Fruit fly (Drosophila melanogaster) whole organism, wandering third instar larva: Measurements from ENCODE around the gene Tim17b1.

Experiments used
- Abd-B ChIP-seq: fragments of >200 bp; optimal IDR thresholded peaks from 2 replicates; lab custom pipeline; 2017; ENCODE audit warnings: missing biosample characterization, missing genetic modification characterization
- CG32264 ChIP-seq: fragments of 200-800 bp; sonication (Bioruptor generic); optimal IDR thresholded peaks from 2 replicates; lab custom pipeline; 2016; ENCODE audit warnings: missing biosample characterization, missing genetic modification characterization
- CG9705 ChIP-seq: fragments of 200-800 bp; sonication (Bioruptor generic); optimal IDR thresholded peaks from 2 replicates; lab custom pipeline; 2018; ENCODE audit warnings: missing biosample characterization, mild to moderate bottlenecking, missing genetic modification characterization
- CrebA ChIP-seq: fragments of 200-800 bp; sonication (Bioruptor generic); optimal IDR thresholded peaks from 2 replicates; lab custom pipeline; 2016; ENCODE audit warnings: missing biosample characterization, mild to moderate bottlenecking, missing genetic modification characterization, borderline replicate concordance
- Dfd ChIP-seq: fragments of >200 bp; optimal IDR thresholded peaks from 2 replicates; lab custom pipeline; 2017; ENCODE audit warnings: missing biosample characterization, missing genetic modification characterization
- Dif ChIP-seq: fragments of 200-275, 200-300 bp; sonication (Bioruptor generic); optimal IDR thresholded peaks from 2 replicates; lab custom pipeline; 2018; ENCODE audit warnings: missing biosample characterization, missing genetic modification characterization; ENCODE audit not compliant: partially characterized antibody
- GATAd ChIP-seq: sonication (Bioruptor generic); optimal IDR thresholded peaks from 2 replicates; lab custom pipeline; 2016; ENCODE audit warnings: missing biosample characterization, missing genetic modification characterization
- HLH106 ChIP-seq: fragments of 200-800 bp; optimal IDR thresholded peaks from 3 replicates; lab custom pipeline; 2019; ENCODE audit warnings: missing biosample characterization, mild to moderate bottlenecking, missing genetic modification characterization, moderate library complexity
- Hnf4 ChIP-seq: fragments of 200-800 bp; sonication (Bioruptor generic); optimal IDR thresholded peaks from 2 replicates; lab custom pipeline; 2016; ENCODE audit warnings: missing biosample characterization, mild to moderate bottlenecking, missing genetic modification characterization
- Hr78 ChIP-seq: fragments of >200 bp; optimal IDR thresholded peaks from 2 replicates; lab custom pipeline; 2017; ENCODE audit warnings: missing biosample characterization, missing genetic modification characterization
- Hr83 ChIP-seq: fragments of 200-300 bp; sonication (Bioruptor generic); optimal IDR thresholded peaks from 2 replicates; lab custom pipeline; 2016; ENCODE audit warnings: missing biosample characterization, mild to moderate bottlenecking, missing genetic modification characterization, moderate library complexity; ENCODE audit not compliant: poor library complexity, severe bottlenecking
- Jra ChIP-seq: sonication (Bioruptor generic); optimal IDR thresholded peaks from 2 replicates; lab custom pipeline; 2016; ENCODE audit warnings: missing biosample characterization, missing genetic modification characterization
- Mio ChIP-seq: sonication (Bioruptor generic); optimal IDR thresholded peaks from 2 replicates; lab custom pipeline; 2016; ENCODE audit warnings: missing biosample characterization, missing genetic modification characterization
- Myc ChIP-seq: fragments of >200 bp; optimal IDR thresholded peaks from 2 replicates; lab custom pipeline; 2017
- N ChIP-seq: fragments of >200 bp; optimal IDR thresholded peaks from 2 replicates; lab custom pipeline; 2018; ENCODE audit warnings: missing biosample characterization, missing external identifiers, missing genetic modification characterization
- OdsH ChIP-seq: fragments of 200-800 bp; sonication (Bioruptor generic); optimal IDR thresholded peaks from 2 replicates; lab custom pipeline; 2016; ENCODE audit warnings: missing biosample characterization, mild to moderate bottlenecking, missing genetic modification characterization
- Rel ChIP-seq, 2 experiments: fragments of 200-800 bp; sonication (Bioruptor generic) in 1 of 2; optimal IDR thresholded peaks; 2 replicates in 1 of 2; 3 replicates in 1 of 2; lab custom pipeline; 2016 to 2019; ENCODE audit warnings: mild to moderate bottlenecking in 2 of 2, missing biosample characterization in 2 of 2, missing genetic modification characterization in 2 of 2, moderate library complexity in 1 of 2
- Sp1 ChIP-seq: fragments of 200-800 bp; sonication (Bioruptor generic); optimal IDR thresholded peaks from 3 replicates; lab custom pipeline; 2019; ENCODE audit warnings: missing biosample characterization, mild to moderate bottlenecking, missing genetic modification characterization, moderate library complexity
- Vsx2 ChIP-seq: fragments of 200-300, 225-300 bp; sonication (Bioruptor generic); optimal IDR thresholded peaks from 2 replicates; lab custom pipeline; 2018; ENCODE audit warnings: missing biosample characterization, missing genetic modification characterization; ENCODE audit not compliant: partially characterized antibody
- br ChIP-seq: fragments of 200-800 bp; sonication (Bioruptor generic); optimal IDR thresholded peaks from 2 replicates; lab custom pipeline; 2016; ENCODE audit warnings: missing biosample characterization, missing genetic modification characterization
- brk ChIP-seq: fragments of 200-800 bp; sonication (Bioruptor generic); optimal IDR thresholded peaks from 2 replicates; lab custom pipeline; 2016; ENCODE audit warnings: missing biosample characterization, mild to moderate bottlenecking, missing genetic modification characterization
- dl ChIP-seq, 2 experiments: fragments of 175-275, 200-275 bp in 1 of 2; fragments of 200-275 bp in 1 of 2; sonication (Bioruptor generic); optimal IDR thresholded peaks; lab custom pipeline; 2018; ENCODE audit warnings: mild to moderate bottlenecking in 2 of 2, missing biosample characterization in 2 of 2, missing genetic modification characterization in 2 of 2, moderate library complexity in 2 of 2; ENCODE audit not compliant: partially characterized antibody in 2 of 2, insufficient read depth in 1 of 2
- dmrt93B ChIP-seq: fragments of 200-800 bp; sonication (Bioruptor generic); optimal IDR thresholded peaks from 2 replicates; lab custom pipeline; 2018; ENCODE audit warnings: missing biosample characterization, mild to moderate bottlenecking, missing genetic modification characterization
- dsf ChIP-seq: sonication (Bioruptor generic); optimal IDR thresholded peaks from 2 replicates; lab custom pipeline; 2016; ENCODE audit warnings: missing biosample characterization, missing genetic modification characterization, borderline replicate concordance
- ey ChIP-seq: fragments of 200-800 bp; sonication (Bioruptor generic); optimal IDR thresholded peaks from 2 replicates; lab custom pipeline; 2016; ENCODE audit warnings: missing biosample characterization, missing genetic modification characterization
- foxo ChIP-seq, 2 experiments: fragments of 200-800 bp; sonication (Bioruptor generic); optimal IDR thresholded peaks; 2 replicates in 1 of 2; 3 replicates in 1 of 2; lab custom pipeline; 2016 to 2017; ENCODE audit warnings: missing biosample characterization in 2 of 2, missing genetic modification characterization in 2 of 2
- fru ChIP-seq: fragments of 200-800 bp; sonication (Bioruptor generic); optimal IDR thresholded peaks from 3 replicates; lab custom pipeline; 2016; ENCODE audit warnings: missing biosample characterization, mild to moderate bottlenecking, missing genetic modification characterization
- h ChIP-seq: fragments of 200-800 bp; sonication (Bioruptor generic); optimal IDR thresholded peaks from 3 replicates; lab custom pipeline; 2016; ENCODE audit warnings: missing biosample characterization, mild to moderate bottlenecking, missing genetic modification characterization
- jim ChIP-seq: fragments of 175-275, 200-325 bp; sonication (Bioruptor generic); optimal IDR thresholded peaks from 2 replicates; lab custom pipeline; 2016; ENCODE audit warnings: missing biosample characterization, mild to moderate bottlenecking, missing genetic modification characterization
- lola ChIP-seq: fragments of >200 bp; optimal IDR thresholded peaks from 2 replicates; lab custom pipeline; 2017; ENCODE audit warnings: missing biosample characterization, missing genetic modification characterization
- pan ChIP-seq: fragments of >200 bp; optimal IDR thresholded peaks from 2 replicates; lab custom pipeline; 2017
- psq ChIP-seq: fragments of 200-800 bp; sonication (Bioruptor generic); optimal IDR thresholded peaks from 3 replicates; lab custom pipeline; 2017; ENCODE audit warnings: missing biosample characterization, mild to moderate bottlenecking, missing genetic modification characterization, moderate library complexity
- rgr ChIP-seq: fragments of 200-800 bp; sonication (Bioruptor generic); optimal IDR thresholded peaks from 3 replicates; lab custom pipeline; 2016; ENCODE audit warnings: missing biosample characterization, mild to moderate bottlenecking, missing genetic modification characterization
- sage ChIP-seq: fragments of 200-800 bp; sonication (Bioruptor generic); optimal IDR thresholded peaks from 2 replicates; lab custom pipeline; 2016; ENCODE audit warnings: missing biosample characterization, mild to moderate bottlenecking, missing genetic modification characterization
- sv ChIP-seq: fragments of 200-800 bp; sonication (Bioruptor generic); optimal IDR thresholded peaks from 3 replicates; lab custom pipeline; 2016; ENCODE audit warnings: missing biosample characterization, missing genetic modification characterization
- tai ChIP-seq: sonication (Bioruptor generic); optimal IDR thresholded peaks from 2 replicates; lab custom pipeline; 2016; ENCODE audit warnings: missing biosample characterization, missing genetic modification characterization
- usp ChIP-seq: fragments of >200 bp; optimal IDR thresholded peaks from 2 replicates; lab custom pipeline; 2017; ENCODE audit warnings: missing biosample characterization, missing genetic modification characterization
- woc ChIP-seq: sonication (Bioruptor generic); optimal IDR thresholded peaks from 2 replicates; lab custom pipeline; 2016; ENCODE audit warnings: missing biosample characterization, mild to moderate bottlenecking, missing genetic modification characterization

The Tim17b1 gene

DNA sequence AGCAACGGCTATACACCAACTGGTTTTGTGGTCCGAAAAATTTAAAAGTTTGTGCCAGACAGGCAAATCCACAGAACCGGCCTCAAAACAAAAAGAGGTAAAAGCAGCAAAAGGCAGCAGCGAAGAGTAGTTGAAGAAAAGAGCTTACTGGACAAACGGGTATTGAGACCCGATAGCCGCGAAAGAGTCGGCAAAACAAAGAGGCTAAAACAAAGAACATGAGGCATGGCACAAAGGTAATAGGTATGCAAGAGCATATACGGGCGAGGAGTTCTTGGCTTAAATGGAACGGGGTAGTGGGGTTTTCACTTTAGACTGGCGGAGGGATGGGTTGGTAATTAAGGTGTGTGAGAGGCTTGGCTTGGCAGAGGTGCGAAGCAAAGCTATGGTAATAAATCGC, 18.9 kb upstream of the Tim17b1 start (continued):
- TF ChIP-seq pan (lab: Kevin White, UChicago) (no peak), dsf (GFP tag; lab: Kevin White, UChicago) (no peak), Rel (GFP tag; optimal IDR thresholded peaks at IDR 0.05; lab: Kevin White, UChicago) (no peak), Rel (tag; optimal IDR thresholded peaks at IDR 0.05; lab: Kevin White, UChicago) (peak; percentile 43), GATAd (GFP tag; lab: Kevin White, UChicago) (no peak), Abd-B (GFP tag; lab: Kevin White, UChicago) (no peak), Vsx2 (peak; percentile 89), HLH106 (tag; lab: Kevin White, UChicago) (peak; percentile 29), usp (GFP tag; lab: Kevin White, UChicago) (no peak), CrebA (GFP tag; lab: Kevin White, UChicago) (peak; percentile 81), h (peak; percentile 56), Dfd (GFP tag; lab: Kevin White, UChicago) (no peak), CG9705 (GFP tag; lab: Kevin White, UChicago) (no peak), Myc (lab: Kevin White, UChicago) (no peak), Hnf4 (peak; percentile 57), br (GFP tag; lab: Kevin White, UChicago) (peak; percentile 12), dl (GFP tag; optimal IDR thresholded peaks at IDR 0.05; lab: Kevin White, UChicago; ENCODE audit: insufficient read depth in 1 of 2, partially characterized antibody in 2 of 2) (peak; percentile 55 to 64)

DNA sequence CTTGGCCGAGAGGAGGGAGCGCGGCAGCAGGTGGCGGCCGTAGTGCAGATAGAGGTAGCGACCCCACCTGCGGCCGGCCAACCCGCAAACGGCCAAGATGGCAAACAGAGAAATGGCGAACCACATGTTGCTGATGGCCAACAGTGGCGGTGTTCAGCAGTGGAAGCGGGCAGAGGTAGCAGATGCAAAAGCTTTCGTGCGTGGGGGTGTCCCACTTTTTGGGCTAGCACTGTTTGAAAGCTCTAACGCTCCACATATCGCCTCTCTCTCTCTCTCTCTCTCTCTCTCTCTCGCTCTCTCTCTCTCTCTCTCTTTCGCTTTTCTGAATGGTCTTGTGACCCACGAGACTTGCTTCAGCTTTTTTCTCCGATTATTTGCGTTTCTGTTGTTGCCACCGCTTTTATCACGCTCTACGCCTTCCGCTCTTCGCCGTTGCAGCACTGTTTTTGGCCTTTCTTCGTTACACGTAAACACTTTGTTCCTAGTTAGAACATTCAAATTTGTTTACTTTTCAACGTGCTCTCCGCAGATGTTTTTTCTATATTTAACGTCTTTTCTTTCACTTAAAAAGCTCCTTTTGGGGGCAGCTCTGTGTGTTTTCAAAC, 17.1 kb upstream of the Tim17b1 start:
- TF ChIP-seq CrebA (GFP tag; lab: Kevin White, UChicago) (peak; percentile 40), lola (GFP tag; lab: Kevin White, UChicago) (no peak), foxo (GFP tag; optimal IDR thresholded peaks at IDR 0.05; lab: Kevin White, UChicago) (peak in 1 of 2 experiments; percentile 20), Jra (no peak), Vsx2 (peak; percentile 66), CG32264 (GFP tag; lab: Kevin White, UChicago) (no peak), dmrt93B (GFP tag; lab: Kevin White, UChicago) (no peak), GATAd (GFP tag; lab: Kevin White, UChicago) (no peak), dsf (GFP tag; lab: Kevin White, UChicago) (no peak), dl (GFP tag; optimal IDR thresholded peaks at IDR 0.05; lab: Kevin White, UChicago; ENCODE audit: insufficient read depth in 1 of 2, partially characterized antibody in 2 of 2) (peak; percentile 90 to 94), Hr78 (no peak), Mio (no peak), woc (GFP tag; lab: Kevin White, UChicago) (no peak), jim (GFP tag; lab: Kevin White, UChicago) (peak; percentile 21), Myc (lab: Kevin White, UChicago) (peak; percentile 8), usp (GFP tag; lab: Kevin White, UChicago) (no peak), Abd-B (GFP tag; lab: Kevin White, UChicago) (no peak), pan (lab: Kevin White, UChicago) (no peak), brk (no peak), Dfd (GFP tag; lab: Kevin White, UChicago) (no peak), sv (GFP tag; lab: Kevin White, UChicago) (no peak), HLH106 (tag; lab: Kevin White, UChicago) (no peak), tai (GFP tag; lab: Kevin White, UChicago) (no peak), OdsH (GFP tag; lab: Kevin White, UChicago) (peak; percentile 27), br (GFP tag; lab: Kevin White, UChicago) (peak; percentile 20), h (peak; percentile 48), Dif (GFP tag; lab: Kevin White, UChicago) (peak; percentile 96), N (GFP tag; lab: Kevin White, UChicago) (no peak), Sp1 (GFP tag; lab: Kevin White, UChicago) (no peak), sage (GFP tag; lab: Kevin White, UChicago) (no peak), fru (GFP tag; lab: Kevin White, UChicago) (peak; percentile 27), CG9705 (GFP tag; lab: Kevin White, UChicago) (no peak), Rel (GFP tag; optimal IDR thresholded peaks at IDR 0.05; lab: Kevin White, UChicago) (peak; percentile 19), Rel (tag; optimal IDR thresholded peaks at IDR 0.05; lab: Kevin White, UChicago) (peak; percentile 54), Hr83 (GFP tag; lab: Kevin White, UChicago) (peak; percentile 89), rgr (GFP tag; lab: Kevin White, UChicago) (peak; percentile 59), Hnf4 (no peak), ey (no peak), psq (GFP tag; lab: Kevin White, UChicago) (peak; percentile 89)
